Worm (Caenorhabditis elegans) whole organism, early embryonic: ENCODE measurements around the gene F11A10.6.

Experiments used
- ama-1 ChIP-seq: fragments of 150-350 bp; optimal IDR thresholded peaks from 2 replicates; lab custom pipeline; 2014
- ceh-13 ChIP-seq: fragments of 200-800 bp; sonication (Bioruptor generic); optimal IDR thresholded peaks from 2 replicates; lab custom pipeline; 2018; ENCODE audit warnings: mild to moderate bottlenecking, missing genetic modification characterization, missing compliant biosample characterization
- ets-7 ChIP-seq: sonication (generic microtip); optimal IDR thresholded peaks from 2 replicates; lab custom pipeline; 2016; ENCODE audit warnings: missing genotype, missing genetic modification characterization, missing compliant biosample characterization
- flt-1 ChIP-seq: fragments of 200-800 bp; sonication (Bioruptor generic); IDR thresholded peaks from 2 replicates; pipeline ENCODE4 v1.3.6; 2022; ENCODE audit warnings: missing genetic modification characterization, missing compliant biosample characterization
- hmg-4 ChIP-seq: fragments of 200-800 bp; sonication (Bioruptor generic); optimal IDR thresholded peaks from 2 replicates; lab custom pipeline; 2018; ENCODE audit warnings: mild to moderate bottlenecking, missing genetic modification characterization, missing compliant biosample characterization
- pes-1 ChIP-seq: fragments of 200-800 bp; sonication (Bioruptor generic); IDR thresholded peaks from 2 replicates; pipeline ENCODE4 v1.3.6; 2022; ENCODE audit warnings: missing genetic modification reagents, missing genetic modification characterization, missing compliant biosample characterization

- TF ChIP-seq flt-1 (GFP tag; lab: Robert Waterston, UW), result no peak
- no peak for TF ChIP-seq ama-1
- TF ChIP-seq pes-1 (GFP tag; lab: Robert Waterston, UW), result no peak
- TF ChIP-seq hmg-4 (GFP tag; lab: Kevin White, UChicago), result no peak
- no peak for TF ChIP-seq ets-7 (tag; lab: Kevin White, UChicago)
- TF ChIP-seq ceh-13 (GFP tag; lab: Kevin White, UChicago), result no peak
Measured at ce11 chrIV:12040431-12040830, 49.0 kb downstream of the F11A10.6 start.
